Fruit fly (Drosophila melanogaster): ENCODE data around the gene Hsc70-4.
A peak's percentile ranks its signal among the peaks of the same experiment; 100 is the strongest.

The Hsc70-4 gene

DNA sequence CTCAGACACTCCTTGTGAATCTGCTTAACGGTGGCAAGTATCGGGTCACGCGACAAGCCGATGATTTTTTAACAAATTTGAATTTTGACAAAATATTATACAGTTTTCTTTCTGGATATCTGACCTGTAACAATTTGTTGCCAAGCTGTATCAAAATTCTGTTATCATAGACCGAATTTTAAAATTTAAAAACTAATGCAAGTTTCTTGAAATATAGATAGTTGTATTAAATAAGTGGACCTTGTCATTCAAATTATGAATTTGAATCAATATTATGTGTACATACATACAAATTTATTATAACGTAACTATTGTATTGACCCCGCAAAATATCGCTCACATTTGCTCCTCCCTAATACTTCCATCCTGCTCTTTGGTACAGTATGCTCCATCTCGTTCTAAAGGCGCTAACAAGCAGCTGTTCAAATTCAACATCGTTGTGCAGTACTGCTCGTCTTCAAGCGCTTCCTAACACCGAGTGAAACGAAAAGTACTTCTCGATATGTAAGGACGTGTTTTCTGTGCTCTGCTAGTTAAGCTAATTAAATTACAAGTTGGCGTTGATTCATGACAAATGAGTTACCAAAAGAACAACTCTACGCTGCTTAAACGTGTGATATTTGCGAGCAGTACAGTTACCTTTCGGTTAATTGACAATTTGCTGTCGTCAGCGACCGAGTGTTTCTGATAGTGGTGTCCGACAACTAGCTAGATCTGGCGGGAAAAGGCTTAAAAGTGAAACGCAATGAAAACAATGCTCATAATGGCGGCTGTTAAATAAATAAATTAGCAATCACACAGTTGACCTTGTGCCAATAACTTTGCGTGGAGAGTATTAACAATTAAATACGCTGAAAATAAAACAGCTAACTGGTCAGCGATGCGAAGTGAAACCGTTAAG lies 46.1 kb upstream of the Hsc70-4 start, which contains the start of the genes Kpc1 and CG42542 (continued):
- peak; percentile 44 for TF ChIP-seq CG7372 (GFP tag; IDR thresholded peaks at IDR 0.05)
- TF ChIP-seq CG14667 (GFP tag; IDR thresholded peaks at IDR 0.05): 0 out of 2 replicates have a peak, but pooled peaks have one; percentile 30
- TF ChIP-seq CG6272 (GFP tag; IDR thresholded peaks at IDR 0.05): no peak
- TF ChIP-seq Mrtf (GFP tag; IDR thresholded peaks at IDR 0.05): no peak
- peak; percentile 89 for TF ChIP-seq Dbx (GFP tag; IDR thresholded peaks at IDR 0.05)
- TF ChIP-seq Fer2 (tag; optimal IDR thresholded peaks at IDR 0.05): peak; percentile 12
- TF ChIP-seq grn (GFP tag; optimal IDR thresholded peaks at IDR 0.05): no peak
- TF ChIP-seq org-1 (GFP tag; optimal IDR thresholded peaks at IDR 0.05): peak; percentile 9
- peak; percentile 69 for TF ChIP-seq CG18599 (GFP tag; optimal IDR thresholded peaks at IDR 0.05)
- TF ChIP-seq Optix (GFP tag; IDR thresholded peaks at IDR 0.05): peak; percentile 57; the same call in 1 of the 3 replicates
- peak; percentile 58 for TF ChIP-seq repo (GFP tag; optimal IDR thresholded peaks at IDR 0.05)
- TF ChIP-seq jing (GFP tag; optimal IDR thresholded peaks at IDR 0.05): peak; percentile 7
- peak; percentile 28; the same call in 2 of the 3 replicates for TF ChIP-seq CG7963 (GFP tag; IDR thresholded peaks at IDR 0.05; ENCODE audit: partially characterized antibody)
- TF ChIP-seq tna (GFP tag; IDR thresholded peaks at IDR 0.05; ENCODE audit: partially characterized antibody): peak; percentile 82
- peak; percentile 72 for TF ChIP-seq Atf-2 (GFP tag; optimal IDR thresholded peaks at IDR 0.05)
- TF ChIP-seq Eip74EF (GFP tag; optimal IDR thresholded peaks at IDR 0.05): no peak
- TF ChIP-seq Pdp1 (GFP tag; optimal IDR thresholded peaks at IDR 0.05): peak; percentile 76 to 83
- TF ChIP-seq croc (GFP tag; conservative IDR thresholded peaks at IDR 0.05): peak; percentile 33; the same call in 2 of the 3 replicates
- TF ChIP-seq crol (GFP tag; IDR thresholded peaks at IDR 0.05): no peak
- peak; percentile 55 for TF ChIP-seq CG15269 (tag; optimal IDR thresholded peaks at IDR 0.05)
- peak; percentile 71 for TF ChIP-seq mam (GFP tag; optimal IDR thresholded peaks at IDR 0.05)
- TF ChIP-seq CG6175 (GFP tag; IDR thresholded peaks at IDR 0.05): peak; percentile 63; the same call in 1 of the 3 replicates
- TF ChIP-seq H15 (GFP tag; IDR thresholded peaks at IDR 0.05): 0 out of 3 replicates have a peak, but pooled peaks have one; percentile 42
- 0 out of 2 replicates have a peak, but pooled peaks have one; percentile 30 for TF ChIP-seq CG11696 (GFP tag; IDR thresholded peaks at IDR 0.05)
- no peak for TF ChIP-seq CG17568 (GFP tag; optimal IDR thresholded peaks at IDR 0.05)
- TF ChIP-seq gt (GFP tag; IDR thresholded peaks at IDR 0.05): no peak
- TF ChIP-seq BtbVII (GFP tag; optimal IDR thresholded peaks at IDR 0.05): peak; percentile 32
- peak; percentile 54 for TF ChIP-seq CG7987 (GFP tag; optimal IDR thresholded peaks at IDR 0.05)
- peak; percentile 31 for TF ChIP-seq CG2712 (tag; optimal IDR thresholded peaks at IDR 0.05)
- no peak for TF ChIP-seq D (optimal IDR thresholded peaks at IDR 0.05)
- TF ChIP-seq D (GFP tag; optimal IDR thresholded peaks at IDR 0.05): peak; percentile 11
- no peak for TF ChIP-seq unpg (GFP tag; optimal IDR thresholded peaks at IDR 0.05)
- TF ChIP-seq MESR4 (GFP tag; optimal IDR thresholded peaks at IDR 0.05): peak; percentile 84
- TF ChIP-seq CG8281 (tag; optimal IDR thresholded peaks at IDR 0.05): no peak
- TF ChIP-seq sob (GFP tag; IDR thresholded peaks at IDR 0.05): peak; percentile 87
- TF ChIP-seq CG17328 (GFP tag; IDR thresholded peaks at IDR 0.05): peak; percentile 19; the same call in 1 of the 2 replicates
- peak; percentile 56 for TF ChIP-seq kay (GFP tag; optimal IDR thresholded peaks at IDR 0.05)
- peak; percentile 89 for TF ChIP-seq vnd (GFP tag; IDR thresholded peaks at IDR 0.05; ENCODE audit: partially characterized antibody)
- TF ChIP-seq Mad (GFP tag; optimal IDR thresholded peaks at IDR 0.05): peak; percentile 66
- no peak for TF ChIP-seq Drgx (GFP tag; IDR thresholded peaks at IDR 0.05)
- no peak for TF ChIP-seq D19B (GFP tag; optimal IDR thresholded peaks at IDR 0.05)
- peak; percentile 63 for TF ChIP-seq CG32772 (GFP tag; IDR thresholded peaks at IDR 0.05)
- TF ChIP-seq ab (GFP tag; optimal IDR thresholded peaks at IDR 0.05): peak; percentile 78
- no peak; the same call in 1 of the 2 replicates for TF ChIP-seq CG11085 (GFP tag; IDR thresholded peaks at IDR 0.05)
- peak; percentile 27 for TF ChIP-seq emc (GFP tag; optimal IDR thresholded peaks at IDR 0.05)
- peak; percentile 36 for TF ChIP-seq CG9797 (GFP tag; optimal IDR thresholded peaks at IDR 0.05)
- no peak for TF ChIP-seq toy (GFP tag; IDR thresholded peaks at IDR 0.05)
- TF ChIP-seq ara (GFP tag; IDR thresholded peaks at IDR 0.05): peak; percentile 58; the same call in 1 of the 2 replicates
